Worm (Caenorhabditis elegans): ENCODE results near the gene Y50D4A.4.
A peak's percentile ranks its signal among the peaks of the same experiment; 100 is the strongest.

Gene Y50D4A.4

DNA sequence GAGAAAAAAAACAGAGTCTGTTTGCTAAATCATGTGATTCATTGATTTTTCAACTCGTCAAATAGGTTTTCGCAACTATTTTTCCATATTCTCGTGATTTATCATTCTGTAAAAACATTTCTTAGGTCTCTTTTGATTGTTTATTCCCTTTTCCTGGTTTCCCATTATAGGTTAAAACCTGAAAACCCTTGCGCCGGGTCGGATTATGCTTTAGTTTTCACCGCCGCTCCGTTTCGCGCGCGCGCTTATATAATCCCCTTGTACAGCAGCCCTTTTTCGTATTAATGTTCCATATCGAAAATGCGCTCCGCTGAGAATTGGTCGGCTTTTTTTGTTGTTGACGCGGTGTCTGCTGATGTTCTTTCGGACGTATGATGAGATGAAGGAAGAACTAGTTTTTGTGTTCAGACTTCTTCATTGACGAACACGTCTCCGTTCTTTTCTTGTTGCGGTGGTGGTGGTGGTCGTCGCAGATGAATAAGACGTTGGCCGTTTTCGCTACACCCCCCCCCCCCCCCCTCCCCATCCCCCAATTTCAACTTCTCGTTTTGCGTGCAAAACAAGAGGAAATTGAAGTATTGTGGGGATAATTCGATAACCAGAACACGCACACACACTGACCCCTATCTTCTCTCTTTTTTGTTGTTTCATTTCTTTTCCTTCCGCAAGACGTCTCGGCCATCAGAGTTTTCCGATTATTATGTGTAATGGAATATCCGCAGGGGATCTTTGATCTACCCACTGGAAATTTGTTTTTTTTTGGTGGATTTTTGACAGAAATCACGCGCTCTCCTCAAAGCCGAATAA lies 41.3 kb downstream of the Y50D4A.4 start:
- no peak; the same call in 1 of the 2 replicates for TF ChIP-seq pha-4 (GFP tag; IDR thresholded peaks at IDR 0.05)
- no peak for TF ChIP-seq pha-4 (tag; optimal IDR thresholded peaks at IDR 0.05)
- TF ChIP-seq nhr-77 (tag; optimal IDR thresholded peaks at IDR 0.05) = no peak
- no peak for TF ChIP-seq zfp-3 (GFP tag; conservative IDR thresholded peaks at IDR 0.05)
- TF ChIP-seq ceh-32 (tag; optimal IDR thresholded peaks at IDR 0.05; ENCODE audit: poor library complexity) = no peak
- TF ChIP-seq arid-1 (GFP tag; conservative IDR thresholded peaks at IDR 0.05) = no peak
- TF ChIP-seq lim-7 (GFP tag; IDR thresholded peaks at IDR 0.05) = no peak
- TF ChIP-seq unc-62 (GFP tag; optimal IDR thresholded peaks at IDR 0.05 in 1 of 2) = peak in 1 of 2 experiments; percentile 41
- no peak for TF ChIP-seq unc-62 (tag; optimal IDR thresholded peaks at IDR 0.05)
- TF ChIP-seq saeg-2 (GFP tag; IDR thresholded peaks at IDR 0.05) = no peak
- TF ChIP-seq spr-3 (GFP tag; optimal IDR thresholded peaks at IDR 0.05) = no peak
- no peak for TF ChIP-seq zip-11 (GFP tag; IDR thresholded peaks at IDR 0.05)
- TF ChIP-seq dpl-1 (GFP tag; optimal IDR thresholded peaks at IDR 0.05) = no peak
- no peak for TF ChIP-seq dmd-6 (GFP tag; IDR thresholded peaks at IDR 0.05)
- no peak for TF ChIP-seq lin-15B (tag; optimal IDR thresholded peaks at IDR 0.05)
- peak; percentile 33 for TF ChIP-seq mes-2 (tag; optimal IDR thresholded peaks at IDR 0.05; ENCODE audit: poor library complexity, severe bottlenecking)
- TF ChIP-seq vab-7 (GFP tag; IDR thresholded peaks at IDR 0.05) = no peak
- TF ChIP-seq spr-1 (tag; optimal IDR thresholded peaks at IDR 0.05) = no peak
- no peak for TF ChIP-seq ceh-62 (tag; optimal IDR thresholded peaks at IDR 0.05)
- TF ChIP-seq duxl-1 (tag; optimal IDR thresholded peaks at IDR 0.05; ENCODE audit: poor library complexity) = no peak
- no peak for TF ChIP-seq hmg-1.1 (GFP tag; IDR thresholded peaks at IDR 0.05)
- no peak for TF ChIP-seq dve-1 (tag; optimal IDR thresholded peaks at IDR 0.05; ENCODE audit: insufficient read depth)
- TF ChIP-seq zag-1 (tag; optimal IDR thresholded peaks at IDR 0.05) = no peak
- TF ChIP-seq php-3 (GFP tag; IDR thresholded peaks at IDR 0.05) = no peak
- no peak for TF ChIP-seq nhr-41 (GFP tag; IDR thresholded peaks at IDR 0.05)
- no peak for TF ChIP-seq F10B5.3 (tag; optimal IDR thresholded peaks at IDR 0.05)
- no peak for TF ChIP-seq fos-1 (tag; optimal IDR thresholded peaks at IDR 0.05)
- TF ChIP-seq F26F4.8 (GFP tag; conservative IDR thresholded peaks at IDR 0.05) = no peak
- TF ChIP-seq lin-1 (GFP tag; IDR thresholded peaks at IDR 0.05) = no peak
- no peak for TF ChIP-seq mdl-1 (tag; optimal IDR thresholded peaks at IDR 0.05)
- no peak for TF ChIP-seq skn-1 (tag; optimal IDR thresholded peaks at IDR 0.05)
- no peak for TF ChIP-seq fkh-10 (GFP tag; optimal IDR thresholded peaks at IDR 0.05)
- TF ChIP-seq snpc-1.2 (GFP tag; IDR thresholded peaks at IDR 0.05) = no peak
- no peak for TF ChIP-seq ces-1 (GFP tag; optimal IDR thresholded peaks at IDR 0.05)
- no peak for TF ChIP-seq pqm-1 (tag; optimal IDR thresholded peaks at IDR 0.05)
- TF ChIP-seq F37D6.2 (tag; optimal IDR thresholded peaks at IDR 0.05) = no peak
- TF ChIP-seq nhr-102 (tag; optimal IDR thresholded peaks at IDR 0.05) = no peak
- no peak for TF ChIP-seq Y48G9A.11 (GFP tag; IDR thresholded peaks at IDR 0.05)
- TF ChIP-seq set-16 (GFP tag; IDR thresholded peaks at IDR 0.05) = peak; percentile 60
- TF ChIP-seq lsy-2 (tag; optimal IDR thresholded peaks at IDR 0.05) = peak in 1 of 2 experiments; percentile 20
- no peak for TF ChIP-seq lir-3 (tag; optimal IDR thresholded peaks at IDR 0.05)
- no peak for TF ChIP-seq Y5F2A.4 (GFP tag; optimal IDR thresholded peaks at IDR 0.05)
- TF ChIP-seq ama-1 (optimal IDR thresholded peaks at IDR 0.05) = no peak
- TF ChIP-seq T20F7.1 (GFP tag; optimal IDR thresholded peaks at IDR 0.05) = no peak
- peak; percentile 6 for TF ChIP-seq nhr-6 (tag; optimal IDR thresholded peaks at IDR 0.05)
- TF ChIP-seq dmd-9 (GFP tag; IDR thresholded peaks at IDR 0.05) = no peak
- no peak for TF ChIP-seq zfp-2 (tag; optimal IDR thresholded peaks at IDR 0.05)
- peak; percentile 51 for TF ChIP-seq lin-38 (GFP tag; IDR thresholded peaks at IDR 0.05)
- no peak for TF ChIP-seq lin-13 (GFP tag; optimal IDR thresholded peaks at IDR 0.05)
- no peak; the same call in 1 of the 2 replicates for TF ChIP-seq ctbp-1 (GFP tag; IDR thresholded peaks at IDR 0.05)

All from whole organism, L4 larva.